Fruit fly (Drosophila melanogaster) whole organism, embryonic: ENCODE measurements around the gene CG8675.

ENCODE experiments used
- Asciz ChIP-seq: fragments of 200-800 bp; sonication (Bioruptor generic); optimal IDR thresholded peaks from 2 replicates; lab custom pipeline; 2017; ENCODE audit warnings: missing biosample characterization, mild to moderate bottlenecking, missing genetic modification characterization, missing genetic modification reagents
- Blimp-1 ChIP-seq: fragments of 200-800 bp; sonication (Bioruptor generic); optimal IDR thresholded peaks from 3 replicates; lab custom pipeline; 2018; ENCODE audit warnings: missing biosample characterization, missing genetic modification characterization, mild to moderate bottlenecking, moderate library complexity, missing genetic modification reagents
- CG14014 ChIP-seq: fragments of 200-800 bp; sonication (Bioruptor generic); IDR thresholded peaks from 2 replicates; pipeline ENCODE4 v1.3.6; 2022; ENCODE audit warnings: missing biosample characterization, missing genetic modification characterization
- CG14860 ChIP-seq: fragments of 200-800 bp; sonication (Bioruptor generic); IDR thresholded peaks from 3 replicates; pipeline ENCODE4 v1.3.6; 2022; ENCODE audit warnings: missing biosample characterization, missing genetic modification characterization; ENCODE audit not compliant: partially characterized antibody
- CG15073 ChIP-seq: fragments of 200-800 bp; sonication (Bioruptor generic); optimal IDR thresholded peaks from 2 replicates; lab custom pipeline; 2016; ENCODE audit warnings: missing biosample characterization, missing genetic modification characterization
- CG16815 ChIP-seq: fragments of 200-800 bp; sonication (Bioruptor generic); optimal IDR thresholded peaks from 3 replicates; lab custom pipeline; 2017; ENCODE audit warnings: missing biosample characterization, mild to moderate bottlenecking, missing genetic modification characterization
- CG17802 ChIP-seq: fragments of 200-800 bp; sonication (Bioruptor generic); optimal IDR thresholded peaks from 2 replicates; lab custom pipeline; 2018; ENCODE audit warnings: missing biosample characterization, mild to moderate bottlenecking, missing genetic modification characterization, moderate library complexity
- CG18476 ChIP-seq: fragments of 200-800 bp; sonication (Bioruptor generic); optimal IDR thresholded peaks from 2 replicates; lab custom pipeline; 2016; ENCODE audit warnings: missing biosample characterization, mild to moderate bottlenecking, missing genetic modification characterization
- CG2116 ChIP-seq: fragments of 200-800 bp; sonication (Bioruptor generic); optimal IDR thresholded peaks from 3 replicates; lab custom pipeline; 2018; ENCODE audit warnings: missing biosample characterization, mild to moderate bottlenecking, missing genetic modification characterization
- CG2120 ChIP-seq: fragments of 200-800 bp; sonication (Bioruptor generic); optimal IDR thresholded peaks from 3 replicates; lab custom pipeline; 2016; ENCODE audit warnings: missing biosample characterization, missing genetic modification characterization
- CG30431 ChIP-seq: fragments of 200-800 bp; sonication (Bioruptor generic); optimal IDR thresholded peaks from 2 replicates; lab custom pipeline; 2017; ENCODE audit warnings: missing biosample characterization, missing genetic modification characterization
- CG32767 ChIP-seq: fragments of 200-800 bp; sonication (Bioruptor generic); IDR thresholded peaks from 2 replicates; pipeline ENCODE4 v1.3.6; 2022; ENCODE audit warnings: missing biosample characterization, missing genetic modification characterization
- CG34376 ChIP-seq: fragments of 200-800 bp; sonication (Bioruptor generic); optimal IDR thresholded peaks from 2 replicates; lab custom pipeline; 2018; ENCODE audit warnings: missing biosample characterization, mild to moderate bottlenecking, missing genetic modification characterization
- CG3847 ChIP-seq: fragments of 200-800 bp; sonication (Bioruptor generic); IDR thresholded peaks from 2 replicates; pipeline ENCODE4 v1.3.6; 2022; ENCODE audit warnings: missing biosample characterization, missing genetic modification characterization
- CG4282 ChIP-seq: fragments of 200-800 bp; sonication (Bioruptor generic); optimal IDR thresholded peaks from 2 replicates; lab custom pipeline; 2016; ENCODE audit warnings: missing biosample characterization, missing genetic modification characterization
- CG6791 ChIP-seq: fragments of 200-800 bp; sonication (Bioruptor generic); IDR thresholded peaks from 3 replicates; pipeline ENCODE4 v1.3.6; 2022; ENCODE audit warnings: missing biosample characterization, missing genetic modification characterization; ENCODE audit not compliant: partially characterized antibody
- CG6854 ChIP-seq: fragments of 200-800 bp; sonication (Bioruptor generic); optimal IDR thresholded peaks from 3 replicates; lab custom pipeline; 2017; ENCODE audit warnings: missing biosample characterization, mild to moderate bottlenecking, missing genetic modification characterization
- CG7271 ChIP-seq: fragments of 200-800 bp; sonication (Bioruptor generic); optimal IDR thresholded peaks from 2 replicates; lab custom pipeline; 2018; ENCODE audit warnings: missing biosample characterization, mild to moderate bottlenecking, missing genetic modification characterization, moderate library complexity
- CG7928 ChIP-seq: fragments of 200-800 bp; sonication (Bioruptor generic); optimal IDR thresholded peaks from 2 replicates; lab custom pipeline; 2017; ENCODE audit warnings: missing biosample characterization, mild to moderate bottlenecking, missing genetic modification characterization
- CG8388 ChIP-seq: fragments of 200-800 bp; sonication (Bioruptor generic); optimal IDR thresholded peaks from 2 replicates; lab custom pipeline; 2019; ENCODE audit warnings: missing biosample characterization, mild to moderate bottlenecking, missing genetic modification characterization, moderate library complexity
- CG8478 ChIP-seq: fragments of >200 bp; optimal IDR thresholded peaks from 2 replicates; lab custom pipeline; 2018
- CoRest ChIP-seq: fragments of 200-800 bp; sonication (Bioruptor generic); optimal IDR thresholded peaks from 3 replicates; lab custom pipeline; 2018; ENCODE audit warnings: missing biosample characterization, mild to moderate bottlenecking, missing genetic modification characterization, moderate library complexity
- HLH4C ChIP-seq: fragments of 200-800 bp; sonication (Bioruptor generic); IDR thresholded peaks from 3 replicates; pipeline ENCODE4 v1.3.6; 2022; ENCODE audit warnings: missing biosample characterization, missing genetic modification characterization; ENCODE audit not compliant: partially characterized antibody
- HLH54F ChIP-seq: fragments of 200-800 bp; sonication (Bioruptor generic); optimal IDR thresholded peaks from 3 replicates; lab custom pipeline; 2016; ENCODE audit warnings: missing biosample characterization, missing genetic modification characterization
- Med ChIP-seq: fragments of 200-800 bp; sonication (Bioruptor generic); peaks from one replicate; lab custom pipeline; 2016; ENCODE audit warnings: missing biosample characterization, missing genetic modification characterization, mild to moderate bottlenecking, inconsistent platforms, moderate library complexity
- Meics ChIP-seq: fragments of 200-800 bp; sonication (Bioruptor generic); optimal IDR thresholded peaks from 2 replicates; lab custom pipeline; 2017; ENCODE audit warnings: missing biosample characterization, mild to moderate bottlenecking, missing genetic modification characterization
- Mes4 ChIP-seq: fragments of 200-800 bp; sonication (Bioruptor generic); optimal IDR thresholded peaks from 2 replicates; lab custom pipeline; 2016; ENCODE audit warnings: missing biosample characterization, missing genetic modification characterization
- NK7.1 ChIP-seq: fragments of 200-800 bp; sonication (Bioruptor generic); optimal IDR thresholded peaks from 3 replicates; lab custom pipeline; 2016; ENCODE audit warnings: missing biosample characterization, missing genetic modification characterization
- Ptx1 ChIP-seq: fragments of 200-800 bp; sonication (Bioruptor generic); IDR thresholded peaks from 2 replicates; pipeline ENCODE4 v1.3.6; 2022; ENCODE audit warnings: missing biosample characterization, missing genetic modification characterization
- Sin3A ChIP-seq: fragments of >200 bp; optimal IDR thresholded peaks from 2 replicates; lab custom pipeline; 2018
- Six4 ChIP-seq: fragments of 200-800 bp; sonication (Bioruptor generic); optimal IDR thresholded peaks from 2 replicates; lab custom pipeline; 2016; ENCODE audit warnings: missing biosample characterization, missing genetic modification characterization
- Ssrp ChIP-seq: fragments of 200-800 bp; sonication (Bioruptor generic); optimal IDR thresholded peaks from 2 replicates; lab custom pipeline; 2018; ENCODE audit warnings: missing biosample characterization, mild to moderate bottlenecking, missing genetic modification characterization, moderate library complexity
- ap ChIP-seq: fragments of 200-800 bp; sonication (Bioruptor generic); IDR thresholded peaks from 2 replicates; pipeline ENCODE4 v1.3.6; 2022; ENCODE audit warnings: missing biosample characterization, missing genetic modification characterization
- br ChIP-seq: fragments of >200 bp; optimal IDR thresholded peaks from 2 replicates; lab custom pipeline; 2017
- chif ChIP-seq, 2 experiments: fragments of 200-800 bp; sonication (Bioruptor generic); optimal IDR thresholded peaks; 3 replicates each; lab custom pipeline; 2016; ENCODE audit warnings: missing biosample characterization in 2 of 2, missing genetic modification characterization in 2 of 2
- crc ChIP-seq: fragments of 200-800 bp; sonication (Bioruptor generic); optimal IDR thresholded peaks from 2 replicates; lab custom pipeline; 2016; ENCODE audit warnings: missing biosample characterization, missing genetic modification characterization
- crol ChIP-seq: fragments of 200-800 bp; sonication (Bioruptor generic); IDR thresholded peaks from 2 replicates; pipeline ENCODE4 v1.3.6; 2022; ENCODE audit warnings: missing biosample characterization, missing genetic modification characterization
- crp ChIP-seq, 2 experiments: fragments of 200-800 bp; sonication (Bioruptor generic); optimal IDR thresholded peaks; 2 replicates in 1 of 2; 3 replicates in 1 of 2; lab custom pipeline; 2017; ENCODE audit warnings: missing biosample characterization in 2 of 2, missing genetic modification characterization in 2 of 2, mild to moderate bottlenecking in 1 of 2, moderate library complexity in 1 of 2
- gt ChIP-seq: fragments of 200-800 bp; sonication (Bioruptor generic); IDR thresholded peaks from 2 replicates; pipeline ENCODE4 v1.3.6; 2022; ENCODE audit warnings: missing biosample characterization, missing genetic modification characterization
- ind ChIP-seq: fragments of 200-800 bp; sonication (Bioruptor generic); optimal IDR thresholded peaks from 3 replicates; lab custom pipeline; 2016; ENCODE audit warnings: missing biosample characterization, missing genetic modification characterization
- inv ChIP-seq: fragments of 200-800 bp; sonication (Bioruptor generic); IDR thresholded peaks from 2 replicates; pipeline ENCODE4 v1.3.6; 2022; ENCODE audit warnings: missing biosample characterization, missing genetic modification characterization; ENCODE audit not compliant: partially characterized antibody
- lbe ChIP-seq: fragments of 200-800 bp; sonication (Bioruptor generic); optimal IDR thresholded peaks from 2 replicates; lab custom pipeline; 2016; ENCODE audit warnings: missing biosample characterization, mild to moderate bottlenecking, missing genetic modification characterization
- oc ChIP-seq: fragments of 200-800 bp; sonication (Bioruptor generic); optimal IDR thresholded peaks from 2 replicates; lab custom pipeline; 2018; ENCODE audit warnings: missing biosample characterization, mild to moderate bottlenecking, missing genetic modification characterization, moderate library complexity
- p53 ChIP-seq: fragments of 200-800 bp; sonication (Bioruptor generic); optimal IDR thresholded peaks from 2 replicates; lab custom pipeline; 2016; ENCODE audit warnings: missing biosample characterization, missing genetic modification characterization
- pan ChIP-seq, 4 experiments: fragments of >200 bp in 3 of 4; fragments of 200-800 bp in 1 of 4; sonication (Bioruptor generic) in 1 of 4; optimal IDR thresholded peaks in 3 of 4; IDR thresholded peaks in 1 of 4; 2 replicates each; pipeline versions ENCODE4 v1.3.6 to Lab custom; 2017 to 2022; ENCODE audit warnings: missing biosample characterization in 2 of 4, missing genetic modification characterization in 2 of 4, mixed read lengths in 1 of 4
- pho ChIP-seq: fragments of 200-800 bp; sonication (Bioruptor generic); optimal IDR thresholded peaks from 2 replicates; lab custom pipeline; 2016; ENCODE audit warnings: missing biosample characterization, missing genetic modification characterization
- scrt ChIP-seq: fragments of 200-800 bp; sonication (Bioruptor generic); optimal IDR thresholded peaks from 2 replicates; lab custom pipeline; 2018; ENCODE audit warnings: missing biosample characterization, mild to moderate bottlenecking, missing genetic modification characterization, moderate library complexity
- stc ChIP-seq: fragments of 200-800 bp; sonication (Bioruptor generic); IDR thresholded peaks from 2 replicates; pipeline ENCODE4 v1.3.6; 2022; ENCODE audit warnings: missing biosample characterization, missing genetic modification characterization
- tll ChIP-seq, 2 experiments: fragments of 200-800 bp in 1 of 2; fragments of >200 bp in 1 of 2; sonication (Bioruptor generic) in 1 of 2; optimal IDR thresholded peaks; 2 replicates each; lab custom pipeline; 2017 to 2019; ENCODE audit warnings: missing biosample characterization in 2 of 2, missing genetic modification characterization in 2 of 2, mild to moderate bottlenecking in 1 of 2, moderate library complexity in 1 of 2
- unpg ChIP-seq: fragments of 200-800 bp; sonication (Bioruptor generic); optimal IDR thresholded peaks from 3 replicates; lab custom pipeline; 2018; ENCODE audit warnings: missing biosample characterization, mild to moderate bottlenecking, missing genetic modification characterization, moderate library complexity

Gene CG8675

DNA sequence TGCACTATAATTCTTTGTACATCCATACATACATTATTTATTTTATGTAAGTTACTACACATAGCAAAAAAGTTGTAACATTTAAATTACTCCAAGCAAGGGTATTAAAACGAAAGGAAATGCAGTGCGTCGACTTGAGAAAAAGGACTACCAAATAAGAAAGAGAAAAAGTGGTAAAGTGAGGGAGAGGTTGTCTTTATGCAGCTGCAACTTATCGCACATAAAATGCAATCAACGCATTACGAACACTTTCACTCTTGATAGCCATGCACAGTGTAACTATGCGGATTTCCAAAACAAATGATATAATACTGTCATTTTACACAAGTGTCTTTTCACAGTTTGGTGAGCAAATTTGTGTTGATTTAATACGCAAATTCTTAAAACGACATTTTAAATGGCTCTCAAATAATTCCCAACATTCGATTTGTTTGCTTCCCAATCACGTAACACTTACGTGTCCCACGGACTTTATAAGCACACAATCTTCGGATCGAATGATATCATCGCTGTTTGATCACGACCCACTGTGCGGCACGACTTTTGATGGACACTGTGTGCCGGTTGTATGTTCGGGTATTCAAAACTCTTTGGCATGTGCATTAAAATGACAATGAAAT lies 47.9 kb upstream of the CG8675 start (continued):
- TF ChIP-seq CG3847: no peak
- TF ChIP-seq crc: no peak
- peak; percentile 40 for TF ChIP-seq CG30431 (GFP tag; lab: Kevin White, UChicago)
- TF ChIP-seq Meics (GFP tag; lab: Kevin White, UChicago): no peak
- TF ChIP-seq unpg (GFP tag; lab: Kevin White, UChicago): peak; percentile 42
- TF ChIP-seq scrt (GFP tag; lab: Kevin White, UChicago): no peak
- no peak for TF ChIP-seq Mes4 (GFP tag; lab: Kevin White, UChicago)
- no peak for TF ChIP-seq crol (GFP tag; lab: Robert Waterston, UW)
- TF ChIP-seq Six4 (GFP tag; lab: Kevin White, UChicago): no peak
- no peak for TF ChIP-seq CG8478 (lab: Kevin White, UChicago)
- no peak for TF ChIP-seq Sin3A (lab: Kevin White, UChicago)
- no peak for TF ChIP-seq br (lab: Kevin White, UChicago)
- TF ChIP-seq CG6854 (GFP tag; lab: Kevin White, UChicago): no peak
- TF ChIP-seq CG2120 (GFP tag; lab: Kevin White, UChicago): no peak
- peak; percentile 27 for TF ChIP-seq CoRest (tag; lab: Kevin White, UChicago)
- peak in 1 of 2 experiments; percentile 49 for TF ChIP-seq chif (GFP tag; optimal IDR thresholded peaks at IDR 0.05; lab: Kevin White, UChicago)
- TF ChIP-seq CG32767: no peak
- TF ChIP-seq CG14014 (GFP tag; lab: Robert Waterston, UW): no peak
- TF ChIP-seq p53 (GFP tag; lab: Kevin White, UChicago): no peak
- TF ChIP-seq lbe: peak; percentile 18
- TF ChIP-seq pho (GFP tag; lab: Kevin White, UChicago): no peak
- peak; percentile 11; the same call in 1 of the 2 replicates for TF ChIP-seq stc (GFP tag; lab: Robert Waterston, UW)
- no peak for TF ChIP-seq CG7928 (GFP tag; lab: Kevin White, UChicago)
- peak; percentile 41 for TF ChIP-seq Ssrp
- peak; percentile 43; the same call in 1 of the 2 replicates for TF ChIP-seq Ptx1 (GFP tag; lab: Robert Waterston, UW)
- TF ChIP-seq HLH4C: no peak
- no peak for TF ChIP-seq crp (GFP tag; optimal IDR thresholded peaks at IDR 0.05; lab: Kevin White, UChicago)
- peak; percentile 11 for TF ChIP-seq CG4282 (GFP tag; lab: Kevin White, UChicago)
- TF ChIP-seq CG18476 (GFP tag; lab: Kevin White, UChicago): no peak
- TF ChIP-seq Blimp-1 (GFP tag; lab: Kevin White, UChicago): peak; percentile 86
- TF ChIP-seq ind (GFP tag; lab: Kevin White, UChicago): peak; percentile 21
- peak; percentile 39 for TF ChIP-seq Asciz (GFP tag; lab: Kevin White, UChicago)
- TF ChIP-seq HLH54F (GFP tag; lab: Kevin White, UChicago): no peak
- TF ChIP-seq inv (GFP tag; lab: Robert Waterston, UW): no peak
- TF ChIP-seq tll (GFP tag; optimal IDR thresholded peaks at IDR 0.05; lab: Kevin White, UChicago): no peak
- peak; percentile 88 for TF ChIP-seq CG8388 (GFP tag; lab: Kevin White, UChicago)
- no peak for TF ChIP-seq gt (GFP tag; lab: Robert Waterston, UW)
- TF ChIP-seq CG15073 (GFP tag; lab: Kevin White, UChicago): no peak
- TF ChIP-seq CG2116 (GFP tag; lab: Kevin White, UChicago): no peak
- no peak for TF ChIP-seq CG34376
- TF ChIP-seq CG14860 (GFP tag; lab: Robert Waterston, UW): no peak
- TF ChIP-seq Med (GFP tag; lab: Kevin White, UChicago): peak; percentile 87
- no peak for TF ChIP-seq pan (optimal IDR thresholded peaks at IDR 0.05; lab: Kevin White, UChicago)
- peak in 1 of 2 experiments; percentile 12 for TF ChIP-seq pan (GFP tag; optimal IDR thresholded peaks at IDR 0.05 in 1 of 2, IDR thresholded peaks at IDR 0.05 in 1 of 2)
- no peak for TF ChIP-seq CG16815 (GFP tag; lab: Kevin White, UChicago)
- TF ChIP-seq CG7271 (tag; lab: Kevin White, UChicago): no peak
- no peak for TF ChIP-seq NK7.1 (GFP tag; lab: Kevin White, UChicago)
- peak; percentile 21; the same call in 1 of the 3 replicates for TF ChIP-seq CG6791 (GFP tag; lab: Robert Waterston, UW)
- TF ChIP-seq CG17802 (tag; lab: Kevin White, UChicago): no peak
- no peak for TF ChIP-seq oc (tag; lab: Kevin White, UChicago)
- TF ChIP-seq ap: no peak
